Worm (Caenorhabditis elegans) whole organism, L4/young adult: ENCODE data around the gene nstp-3.

Source experiments
- W03F9.2 ChIP-seq: fragments of 150-350 bp; optimal IDR thresholded peaks from 2 replicates; lab custom pipeline; 2014; ENCODE audit warnings: missing biosample characterization, missing genetic modification characterization
- him-1 ChIP-seq: sonication (generic microtip); optimal IDR thresholded peaks from 2 replicates; lab custom pipeline; 2016; ENCODE audit warnings: missing genotype, missing genetic modification reagents, missing genetic modification characterization, missing compliant biosample characterization

- no peak for TF ChIP-seq him-1 (tag; lab: Kevin White, UChicago)
- no peak for TF ChIP-seq W03F9.2 (tag; lab: Kevin White, UChicago)
These were observed 47.1 kb upstream of the nstp-3 start for ce11 chrV:5845162-5845561.
